Fruit fly (Drosophila melanogaster): ENCODE measurements around the gene CG33766.
"Not testable (repeated sequence)": the region's sequence is repeated elsewhere in the genome, so short reads cannot be mapped to it uniquely, and the experiment has no call there.

DNA sequence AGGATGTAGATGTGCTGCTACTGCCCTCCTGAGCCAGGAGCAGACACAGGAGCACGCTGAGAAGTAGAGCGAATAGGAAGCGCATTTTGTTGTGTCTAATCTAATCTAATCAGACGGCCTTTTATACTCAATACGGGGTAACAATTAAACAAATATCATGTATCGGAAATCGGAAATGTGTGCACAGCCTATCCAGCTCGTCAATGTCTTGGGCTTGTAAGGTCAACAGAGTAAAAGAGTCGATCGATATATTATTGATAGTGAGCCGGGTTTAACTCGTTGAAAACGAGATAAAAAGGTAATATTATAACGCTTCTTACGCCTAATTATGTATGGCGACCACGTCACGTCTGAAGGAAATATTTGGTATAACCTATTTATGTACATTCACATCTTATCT is 47.0 kb downstream of the CG33766 start, which contains the start of gene CG14454:
- TF ChIP-seq cad (GFP tag; optimal IDR thresholded peaks at IDR 0.05); CG9215 (GFP tag; IDR thresholded peaks at IDR 0.05); D19A (tag; optimal IDR thresholded peaks at IDR 0.05); CG42726 (GFP tag; IDR thresholded peaks at IDR 0.05; ENCODE audit: partially characterized antibody); lbe (GFP tag; optimal IDR thresholded peaks at IDR 0.05); CG31388 (GFP tag; optimal IDR thresholded peaks at IDR 0.05); jigr1 (GFP tag; IDR thresholded peaks at IDR 0.05); da (GFP tag; optimal IDR thresholded peaks at IDR 0.05): not testable (repeated sequence)

Measured in whole organism, embryonic.